Fruit fly (Drosophila melanogaster): Measurements from ENCODE around the gene Sirup.

dm6 chr2L:8001694-8002627, 3.3 kb downstream of the Sirup start:
- TF ChIP-seq CG10669 (GFP tag; optimal IDR thresholded peaks at IDR 0.05): peak; percentile 85
- peak; percentile 96 for TF ChIP-seq CG15336 (GFP tag; IDR thresholded peaks at IDR 0.05)
- TF ChIP-seq CG11902 (GFP tag; optimal IDR thresholded peaks at IDR 0.05): peak; percentile 47
- peak; percentile 79 for TF ChIP-seq fd59A (GFP tag; optimal IDR thresholded peaks at IDR 0.05)
- TF ChIP-seq achi (GFP tag; optimal IDR thresholded peaks at IDR 0.05): peak; percentile 91
- peak; percentile 53 for TF ChIP-seq CG8632 (GFP tag; optimal IDR thresholded peaks at IDR 0.05)
- TF ChIP-seq CG31627 (GFP tag; optimal IDR thresholded peaks at IDR 0.05): peak; percentile 78
- peak; percentile 79 for TF ChIP-seq CG7368 (GFP tag; optimal IDR thresholded peaks at IDR 0.05)
- TF ChIP-seq CG34406 (GFP tag; optimal IDR thresholded peaks at IDR 0.05): peak; percentile 82
- TF ChIP-seq lz (GFP tag; optimal IDR thresholded peaks at IDR 0.05): peak; percentile 81
- TF ChIP-seq Hr39 (GFP tag; optimal IDR thresholded peaks at IDR 0.05): peak; percentile 79
- no peak for TF ChIP-seq Eip93F (GFP tag; optimal IDR thresholded peaks at IDR 0.05)
- TF ChIP-seq Sox102F (GFP tag; optimal IDR thresholded peaks at IDR 0.05): peak; percentile 81
- peak; percentile 86 for TF ChIP-seq dac (GFP tag; optimal IDR thresholded peaks at IDR 0.05)
